Fruit fly (Drosophila melanogaster) whole organism, embryonic: ENCODE data around the gene edin.

ENCODE experiments used
- Atf3 ChIP-seq: fragments of 200-800 bp; sonication (Bioruptor generic); optimal IDR thresholded peaks from 3 replicates; lab custom pipeline; 2016; ENCODE audit warnings: missing biosample characterization, missing genetic modification characterization
- CG10462 ChIP-seq: fragments of 200-800 bp; sonication (Bioruptor generic); optimal IDR thresholded peaks from 2 replicates; lab custom pipeline; 2016; ENCODE audit warnings: missing biosample characterization, missing genetic modification characterization
- CG10565 ChIP-seq: fragments of 200-800 bp; sonication (Bioruptor generic); optimal IDR thresholded peaks from 3 replicates; lab custom pipeline; 2016; ENCODE audit warnings: missing biosample characterization, mild to moderate bottlenecking, missing genetic modification characterization
- CG11093 ChIP-seq: fragments of 200-800 bp; sonication (Bioruptor generic); IDR thresholded peaks from 3 replicates; pipeline ENCODE4 v1.3.6; 2022; ENCODE audit warnings: missing biosample characterization, missing genetic modification characterization
- CG11456 ChIP-seq: fragments of 200-800 bp; sonication (Bioruptor generic); IDR thresholded peaks from 3 replicates; pipeline ENCODE4 v1.3.6; 2022; ENCODE audit warnings: missing biosample characterization, missing genetic modification characterization
- CG13296 ChIP-seq: fragments of 200-800 bp; sonication (Bioruptor generic); optimal IDR thresholded peaks from 3 replicates; lab custom pipeline; 2018; ENCODE audit warnings: missing biosample characterization, mild to moderate bottlenecking, missing genetic modification characterization
- CG15696 ChIP-seq: fragments of 200-800 bp; sonication (Bioruptor generic); optimal IDR thresholded peaks from 2 replicates; lab custom pipeline; 2019; ENCODE audit warnings: missing biosample characterization, mild to moderate bottlenecking, missing genetic modification characterization, moderate library complexity
- CG1647 ChIP-seq: fragments of 200-800 bp; sonication (Bioruptor generic); optimal IDR thresholded peaks from 3 replicates; lab custom pipeline; 2016; ENCODE audit warnings: missing biosample characterization, missing genetic modification characterization
- CG17829 ChIP-seq: fragments of 200-800 bp; optimal IDR thresholded peaks from 2 replicates; lab custom pipeline; 2019; ENCODE audit warnings: missing biosample characterization, mild to moderate bottlenecking, missing genetic modification characterization, moderate library complexity
- CG18764 ChIP-seq: fragments of 200-800 bp; sonication (Bioruptor generic); optimal IDR thresholded peaks from 3 replicates; lab custom pipeline; 2016; ENCODE audit warnings: missing biosample characterization, missing genetic modification characterization
- CG2116 ChIP-seq: fragments of 200-800 bp; sonication (Bioruptor generic); optimal IDR thresholded peaks from 3 replicates; lab custom pipeline; 2018; ENCODE audit warnings: missing biosample characterization, mild to moderate bottlenecking, missing genetic modification characterization
- CG2129 ChIP-seq: fragments of 200-800 bp; sonication (Bioruptor generic); IDR thresholded peaks from 2 replicates; pipeline ENCODE4 v1.3.6; 2022; ENCODE audit warnings: missing biosample characterization, missing genetic modification characterization; ENCODE audit not compliant: partially characterized antibody
- CG2678 ChIP-seq: fragments of 200-800 bp; sonication (Bioruptor generic); optimal IDR thresholded peaks from 3 replicates; lab custom pipeline; 2019; ENCODE audit warnings: missing biosample characterization, mild to moderate bottlenecking, missing genetic modification characterization, moderate library complexity
- CG30020 ChIP-seq: fragments of 200-800 bp; optimal IDR thresholded peaks from 2 replicates; lab custom pipeline; 2019; ENCODE audit warnings: missing biosample characterization, mild to moderate bottlenecking, missing genetic modification characterization, moderate library complexity
- CG32767 ChIP-seq: fragments of 200-800 bp; sonication (Bioruptor generic); IDR thresholded peaks from 2 replicates; pipeline ENCODE4 v1.3.6; 2022; ENCODE audit warnings: missing biosample characterization, missing genetic modification characterization
- CG4282 ChIP-seq: fragments of 200-800 bp; sonication (Bioruptor generic); optimal IDR thresholded peaks from 2 replicates; lab custom pipeline; 2016; ENCODE audit warnings: missing biosample characterization, missing genetic modification characterization
- CG5245 ChIP-seq: fragments of 200-800 bp; sonication (Bioruptor generic); optimal IDR thresholded peaks from 3 replicates; lab custom pipeline; 2016; ENCODE audit warnings: missing biosample characterization, missing genetic modification characterization
- CG6765 ChIP-seq: fragments of 200-800 bp; sonication (Bioruptor generic); optimal IDR thresholded peaks from 3 replicates; lab custom pipeline; 2017; ENCODE audit warnings: missing biosample characterization, mild to moderate bottlenecking, missing genetic modification characterization
- CG9797 ChIP-seq: fragments of 200-800 bp; sonication (Bioruptor generic); optimal IDR thresholded peaks from 3 replicates; lab custom pipeline; 2018; ENCODE audit warnings: missing biosample characterization, mild to moderate bottlenecking, missing genetic modification characterization
- Dip2 ChIP-seq: fragments of 200-800 bp; sonication (Bioruptor generic); IDR thresholded peaks from 2 replicates; pipeline ENCODE4 v1.3.6; 2022; ENCODE audit warnings: missing biosample characterization, missing genetic modification characterization
- Dref ChIP-seq: fragments of 200-800 bp; sonication (Bioruptor generic); IDR thresholded peaks from 2 replicates; pipeline ENCODE4 v1.3.6; 2022; ENCODE audit warnings: missing biosample characterization, missing genetic modification characterization
- Hsf ChIP-seq: fragments of 200-800 bp; sonication (Bioruptor generic); optimal IDR thresholded peaks from 3 replicates; lab custom pipeline; 2016; ENCODE audit warnings: missing biosample characterization, missing genetic modification characterization
- MESR4 ChIP-seq: fragments of 200-800 bp; sonication (Bioruptor generic); optimal IDR thresholded peaks from 2 replicates; lab custom pipeline; 2018; ENCODE audit warnings: missing biosample characterization, mild to moderate bottlenecking, missing genetic modification characterization, moderate library complexity
- Neu2 ChIP-seq: fragments of 200-800 bp; sonication (Bioruptor generic); optimal IDR thresholded peaks from 3 replicates; lab custom pipeline; 2016; ENCODE audit warnings: missing biosample characterization, missing genetic modification characterization, borderline replicate concordance
- Optix ChIP-seq: fragments of 200-800 bp; sonication (Bioruptor generic); IDR thresholded peaks from 3 replicates; pipeline ENCODE4 v1.3.6; 2022; ENCODE audit warnings: missing biosample characterization, missing genetic modification characterization
- Sry-δ ChIP-seq: fragments of 200-800 bp; sonication (Bioruptor generic); optimal IDR thresholded peaks from 2 replicates; lab custom pipeline; 2016; ENCODE audit warnings: missing biosample characterization, missing genetic modification characterization
- TFAM ChIP-seq: fragments of 200-800 bp; sonication (Bioruptor generic); optimal IDR thresholded peaks from 2 replicates; lab custom pipeline; 2017; ENCODE audit warnings: missing biosample characterization, missing genetic modification characterization, inconsistent platforms
- Taf1 ChIP-seq: fragments of 200-800 bp; sonication (Bioruptor generic); IDR thresholded peaks from 2 replicates; pipeline ENCODE4 v1.3.6; 2022; ENCODE audit warnings: missing biosample characterization, missing genetic modification characterization
- Xrp1 ChIP-seq: fragments of 200-800 bp; sonication (Bioruptor generic); IDR thresholded peaks from 2 replicates; pipeline ENCODE4 v1.3.6; 2022; ENCODE audit warnings: missing biosample characterization, missing genetic modification characterization
- ara ChIP-seq: fragments of 200-800 bp; sonication (Bioruptor generic); IDR thresholded peaks from 2 replicates; pipeline ENCODE4 v1.3.6; 2022; ENCODE audit warnings: missing biosample characterization, missing genetic modification characterization
- ato ChIP-seq: fragments of 200-800 bp; sonication (Bioruptor generic); IDR thresholded peaks from 2 replicates; pipeline ENCODE4 v1.3.6; 2022; ENCODE audit warnings: missing biosample characterization, missing genetic modification characterization; ENCODE audit not compliant: partially characterized antibody
- br ChIP-seq: fragments of >200 bp; optimal IDR thresholded peaks from 2 replicates; lab custom pipeline; 2017
- caup ChIP-seq: fragments of 200-800 bp; sonication (Bioruptor generic); optimal IDR thresholded peaks from 3 replicates; lab custom pipeline; 2017; ENCODE audit warnings: missing biosample characterization, mild to moderate bottlenecking, missing genetic modification characterization, moderate library complexity; ENCODE audit not compliant: severe bottlenecking
- da ChIP-seq: fragments of 200-800 bp; sonication (Bioruptor generic); optimal IDR thresholded peaks from 2 replicates; lab custom pipeline; 2016; ENCODE audit warnings: missing biosample characterization, missing genetic modification characterization
- dan ChIP-seq: fragments of 200-800 bp; sonication (Bioruptor generic); IDR thresholded peaks from 2 replicates; pipeline ENCODE4 v1.3.6; 2022; ENCODE audit warnings: missing biosample characterization, missing genetic modification characterization
- dmrt99B ChIP-seq: fragments of 200-800 bp; sonication (Bioruptor generic); optimal IDR thresholded peaks from 2 replicates; lab custom pipeline; 2018; ENCODE audit warnings: missing biosample characterization, mild to moderate bottlenecking, missing genetic modification characterization, moderate library complexity
- en ChIP-seq: fragments of 200-800 bp; sonication (Bioruptor generic); optimal IDR thresholded peaks from 2 replicates; lab custom pipeline; 2016; ENCODE audit warnings: missing biosample characterization, missing genetic modification characterization
- fru ChIP-seq: fragments of >200 bp; optimal IDR thresholded peaks from 2 replicates; lab custom pipeline; 2017
- gcm ChIP-seq: fragments of 200-800 bp; sonication (Bioruptor generic); optimal IDR thresholded peaks from 2 replicates; lab custom pipeline; 2019; ENCODE audit warnings: missing biosample characterization, mild to moderate bottlenecking, missing genetic modification characterization, moderate library complexity
- gro ChIP-seq: fragments of 200-800 bp; sonication (Bioruptor generic); optimal IDR thresholded peaks from 2 replicates; lab custom pipeline; 2016; ENCODE audit warnings: missing biosample characterization, missing genetic modification characterization
- ind ChIP-seq: fragments of 200-800 bp; sonication (Bioruptor generic); optimal IDR thresholded peaks from 3 replicates; lab custom pipeline; 2016; ENCODE audit warnings: missing biosample characterization, missing genetic modification characterization
- insv ChIP-seq, 2 experiments: fragments of 200-800 bp; sonication (Bioruptor generic); optimal IDR thresholded peaks; 3 replicates each; lab custom pipeline; 2016 to 2018; ENCODE audit warnings: missing biosample characterization in 2 of 2, missing genetic modification characterization in 2 of 2
- lov ChIP-seq, 2 experiments: fragments of 200-800 bp in 1 of 2; fragments of >200 bp in 1 of 2; sonication (Bioruptor generic) in 1 of 2; IDR thresholded peaks in 1 of 2; optimal IDR thresholded peaks in 1 of 2; 2 replicates in 1 of 2; 3 replicates in 1 of 2; pipeline versions ENCODE4 v1.3.6 to Lab custom; 2017 to 2022; ENCODE audit warnings: missing biosample characterization in 1 of 2, missing genetic modification characterization in 1 of 2
- ro ChIP-seq: fragments of 200-800 bp; sonication (Bioruptor generic); IDR thresholded peaks from 2 replicates; pipeline ENCODE4 v1.3.6; 2022; ENCODE audit warnings: missing biosample characterization, missing genetic modification characterization
- shn ChIP-seq: fragments of 200-800 bp; sonication (Bioruptor generic); optimal IDR thresholded peaks from 3 replicates; lab custom pipeline; 2016; ENCODE audit warnings: missing biosample characterization, missing genetic modification characterization
- slp2 ChIP-seq: fragments of 200-800 bp; sonication (Bioruptor generic); optimal IDR thresholded peaks from 2 replicates; lab custom pipeline; 2016; ENCODE audit warnings: missing biosample characterization, missing genetic modification characterization
- trem ChIP-seq: fragments of 200-800 bp; optimal IDR thresholded peaks from 3 replicates; lab custom pipeline; 2019; ENCODE audit warnings: missing biosample characterization, mild to moderate bottlenecking, missing genetic modification characterization, moderate library complexity
- zen2 ChIP-seq: fragments of 200-800 bp; sonication (Bioruptor generic); IDR thresholded peaks from 3 replicates; pipeline ENCODE4 v1.3.6; 2022; ENCODE audit warnings: missing biosample characterization, missing genetic modification characterization; ENCODE audit not compliant: partially characterized antibody
- zfh2 ChIP-seq: fragments of 200-800 bp; sonication (Bioruptor generic); optimal IDR thresholded peaks from 2 replicates; lab custom pipeline; 2016; ENCODE audit warnings: missing biosample characterization, missing genetic modification characterization

The edin gene

DNA sequence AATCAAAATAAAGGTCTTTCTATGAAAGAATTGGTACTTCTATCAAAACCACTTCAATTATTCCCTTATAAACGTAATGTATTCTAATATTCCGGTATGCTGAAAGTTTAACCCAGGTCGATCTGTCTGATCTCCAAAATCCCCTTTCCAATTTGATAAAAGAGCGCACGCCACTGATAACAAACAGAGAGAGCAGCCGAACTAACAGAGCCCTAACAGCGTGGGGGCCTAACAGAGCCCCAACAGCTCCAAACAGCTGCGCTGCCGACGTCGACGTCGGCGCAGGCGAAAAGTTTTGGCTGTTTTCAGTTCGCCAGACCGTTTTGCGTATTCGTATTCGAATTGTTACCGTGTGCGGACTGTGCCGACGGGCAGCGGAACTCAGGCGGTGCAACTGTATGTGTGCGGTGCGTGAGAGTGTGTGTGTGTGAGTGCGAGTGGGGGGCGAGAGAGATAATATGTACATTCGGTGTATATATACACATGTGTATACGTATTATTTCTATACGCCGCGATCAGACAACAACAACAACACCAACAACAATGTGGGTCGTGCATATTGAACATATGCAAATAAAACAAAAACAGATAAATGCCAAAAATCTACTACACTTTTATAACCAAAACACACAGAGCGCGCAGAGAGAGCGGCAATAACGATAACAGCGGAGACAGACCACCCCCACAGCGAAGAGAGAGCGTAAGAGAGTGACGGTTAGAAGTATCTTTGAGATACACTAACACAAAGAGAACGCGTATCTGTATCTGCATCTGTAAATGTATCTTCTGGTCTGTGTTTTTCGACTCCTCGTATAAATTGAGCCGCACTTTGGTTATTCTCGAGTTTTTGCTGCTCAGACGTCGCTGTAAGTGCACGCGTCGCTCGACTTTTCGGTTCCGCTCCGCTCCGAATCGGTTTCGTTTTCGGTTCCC is 7.6 kb upstream of the edin start, which contains the start of gene Oatp74D (continued):
- TF ChIP-seq br (lab: Kevin White, UChicago) (no peak), CG2129 (GFP tag; lab: Robert Waterston, UW) (no peak), CG13296 (GFP tag; lab: Kevin White, UChicago) (peak; percentile 65), Sry-δ (GFP tag; lab: Kevin White, UChicago) (peak; percentile 14), ara (no peak; the same call in 1 of the 2 replicates), CG2678 (tag; lab: Kevin White, UChicago) (peak; percentile 67), Neu2 (no peak), MESR4 (GFP tag; lab: Kevin White, UChicago) (peak; percentile 0), ind (peak; percentile 40), dmrt99B (tag; lab: Kevin White, UChicago) (peak; percentile 58), zfh2 (GFP tag; lab: Kevin White, UChicago) (peak; percentile 25), Dip2 (GFP tag; lab: Robert Waterston, UW) (no peak), CG5245 (GFP tag; lab: Kevin White, UChicago) (no peak), Taf1 (GFP tag; lab: Robert Waterston, UW) (no peak), Dref (GFP tag; lab: Robert Waterston, UW) (no peak), CG18764 (GFP tag; lab: Kevin White, UChicago) (no peak), CG10462 (GFP tag; lab: Kevin White, UChicago) (peak; percentile 36), CG1647 (peak; percentile 13), Xrp1 (GFP tag; lab: Robert Waterston, UW) (peak; percentile 26; the same call in 1 of the 2 replicates), zen2 (GFP tag; lab: Robert Waterston, UW) (no peak; the same call in 2 of the 3 replicates), slp2 (GFP tag; lab: Kevin White, UChicago) (peak; percentile 8), Atf3 (GFP tag; lab: Kevin White, UChicago) (no peak), da (GFP tag; lab: Kevin White, UChicago) (no peak), CG4282 (GFP tag; lab: Kevin White, UChicago) (peak; percentile 41), gro (GFP tag; lab: Kevin White, UChicago) (peak; percentile 74), CG11093 (GFP tag; lab: Robert Waterston, UW) (no peak), CG10565 (GFP tag; lab: Kevin White, UChicago) (no peak), Hsf (GFP tag; lab: Kevin White, UChicago) (no peak), insv (GFP tag; optimal IDR thresholded peaks at IDR 0.05; lab: Kevin White, UChicago) (peak in 1 of 2 experiments; percentile 61), shn (GFP tag; lab: Kevin White, UChicago) (no peak), en (no peak), CG17829 (tag; lab: Kevin White, UChicago) (no peak), CG2116 (GFP tag; lab: Kevin White, UChicago) (peak; percentile 34), fru (lab: Kevin White, UChicago) (no peak), CG11456 (GFP tag; lab: Robert Waterston, UW) (no peak), ato (GFP tag; lab: Robert Waterston, UW) (no peak), caup (GFP tag; lab: Kevin White, UChicago) (peak; percentile 63), gcm (GFP tag; lab: Kevin White, UChicago) (peak; percentile 25), CG9797 (GFP tag; lab: Kevin White, UChicago) (peak; percentile 16), lov (optimal IDR thresholded peaks at IDR 0.05; lab: Kevin White, UChicago) (no peak), lov (GFP tag; IDR thresholded peaks at IDR 0.05; lab: Robert Waterston, UW) (0 out of 3 replicates have a peak, but pooled peaks have one; percentile 30), dan (GFP tag; lab: Robert Waterston, UW) (no peak), ro (GFP tag; lab: Robert Waterston, UW) (no peak), Optix (GFP tag; lab: Robert Waterston, UW) (peak; percentile 42; the same call in 1 of the 3 replicates), CG6765 (peak; percentile 35), TFAM (no peak), CG15696 (tag; lab: Kevin White, UChicago) (peak; percentile 65), trem (tag; lab: Kevin White, UChicago) (no peak), CG30020 (tag; lab: Kevin White, UChicago) (no peak), CG32767 (GFP tag; lab: Robert Waterston, UW) (peak; percentile 77)
